Fruit fly (Drosophila melanogaster) whole organism, embryonic: Measurements from ENCODE around the gene CG14442.

Experiments used
- ATbp ChIP-seq: fragments of 200-800 bp; sonication (Bioruptor generic); optimal IDR thresholded peaks from 2 replicates; lab custom pipeline; 2017; ENCODE audit warnings: missing biosample characterization, mild to moderate bottlenecking, missing genetic modification characterization, missing genetic modification reagents
- Atf3 ChIP-seq: fragments of 200-800 bp; sonication (Bioruptor generic); optimal IDR thresholded peaks from 3 replicates; lab custom pipeline; 2016; ENCODE audit warnings: missing biosample characterization, missing genetic modification characterization
- B-H1 ChIP-seq: fragments of 200-800 bp; sonication (Bioruptor generic); IDR thresholded peaks from 3 replicates; pipeline ENCODE4 v1.3.6; 2022; ENCODE audit warnings: missing biosample characterization, missing genetic modification characterization
- CG10147 ChIP-seq: fragments of 200-800 bp; sonication (Bioruptor generic); optimal IDR thresholded peaks from 2 replicates; lab custom pipeline; 2019; ENCODE audit warnings: missing biosample characterization, mild to moderate bottlenecking, missing genetic modification characterization, moderate library complexity
- CG10654 ChIP-seq: fragments of 200-800 bp; sonication (Bioruptor generic); optimal IDR thresholded peaks from 2 replicates; lab custom pipeline; 2016; ENCODE audit warnings: missing biosample characterization, missing genetic modification characterization
- CG12299 ChIP-seq: fragments of 200-800 bp; sonication (Bioruptor generic); optimal IDR thresholded peaks from 2 replicates; lab custom pipeline; 2018; ENCODE audit warnings: missing biosample characterization, mild to moderate bottlenecking, missing genetic modification characterization
- CG13287 ChIP-seq: fragments of 200-800 bp; sonication (Bioruptor generic); IDR thresholded peaks from 2 replicates; pipeline ENCODE4 v1.3.6; 2022; ENCODE audit warnings: missing biosample characterization, missing genetic modification characterization; ENCODE audit not compliant: partially characterized antibody
- CG1529 ChIP-seq: fragments of 200-800 bp; sonication (Bioruptor generic); optimal IDR thresholded peaks from 3 replicates; lab custom pipeline; 2018; ENCODE audit warnings: missing biosample characterization, missing genetic modification characterization
- CG15696 ChIP-seq: fragments of 200-800 bp; sonication (Bioruptor generic); optimal IDR thresholded peaks from 2 replicates; lab custom pipeline; 2019; ENCODE audit warnings: missing biosample characterization, mild to moderate bottlenecking, missing genetic modification characterization, moderate library complexity
- CG18599 ChIP-seq: fragments of 200-800 bp; sonication (Bioruptor generic); optimal IDR thresholded peaks from 3 replicates; lab custom pipeline; 2017; ENCODE audit warnings: missing biosample characterization, missing genetic modification characterization, mild to moderate bottlenecking, moderate library complexity, missing genetic modification reagents
- CG2712 ChIP-seq: fragments of 200-800 bp; optimal IDR thresholded peaks from 3 replicates; lab custom pipeline; 2019; ENCODE audit warnings: missing biosample characterization, mild to moderate bottlenecking, missing genetic modification characterization, moderate library complexity
- CG43689 ChIP-seq: fragments of 200-800 bp; sonication (Bioruptor generic); IDR thresholded peaks from 2 replicates; pipeline ENCODE4 v1.3.6; 2022; ENCODE audit warnings: missing biosample characterization, missing genetic modification characterization
- CG6765 ChIP-seq: fragments of 200-800 bp; sonication (Bioruptor generic); optimal IDR thresholded peaks from 3 replicates; lab custom pipeline; 2017; ENCODE audit warnings: missing biosample characterization, mild to moderate bottlenecking, missing genetic modification characterization
- CG8388 ChIP-seq: fragments of 200-800 bp; sonication (Bioruptor generic); optimal IDR thresholded peaks from 2 replicates; lab custom pipeline; 2019; ENCODE audit warnings: missing biosample characterization, mild to moderate bottlenecking, missing genetic modification characterization, moderate library complexity
- CG8924 ChIP-seq: fragments of 200-800 bp; optimal IDR thresholded peaks from 3 replicates; lab custom pipeline; 2019; ENCODE audit warnings: missing biosample characterization, mild to moderate bottlenecking, missing genetic modification characterization, moderate library complexity
- CG9727 ChIP-seq: fragments of 200-800 bp; sonication (Bioruptor generic); optimal IDR thresholded peaks from 3 replicates; lab custom pipeline; 2017; ENCODE audit warnings: missing biosample characterization, mild to moderate bottlenecking, missing genetic modification characterization
- CHES-1-like ChIP-seq: fragments of 200-800 bp; sonication (Bioruptor generic); optimal IDR thresholded peaks from 2 replicates; lab custom pipeline; 2016; ENCODE audit warnings: missing biosample characterization, missing genetic modification characterization
- Camta ChIP-seq: fragments of 200-800 bp; sonication (Bioruptor generic); optimal IDR thresholded peaks from 2 replicates; lab custom pipeline; 2016; ENCODE audit warnings: missing biosample characterization, missing genetic modification characterization
- Dref ChIP-seq: fragments of 200-800 bp; sonication (Bioruptor generic); IDR thresholded peaks from 2 replicates; pipeline ENCODE4 v1.3.6; 2022; ENCODE audit warnings: missing biosample characterization, missing genetic modification characterization
- GATAe ChIP-seq: fragments of 200-800 bp; sonication (Bioruptor generic); conservative IDR thresholded peaks from 2 replicates; pipeline ENCODE4 v1.3.6; 2022; ENCODE audit warnings: missing biosample characterization, missing genetic modification characterization
- HmgZ ChIP-seq: fragments of 200-800 bp; sonication (Bioruptor generic); optimal IDR thresholded peaks from 2 replicates; lab custom pipeline; 2018; ENCODE audit warnings: missing biosample characterization, mild to moderate bottlenecking, missing genetic modification characterization
- Lpt ChIP-seq: fragments of >200 bp; optimal IDR thresholded peaks from 2 replicates; lab custom pipeline; 2018; ENCODE audit warnings: missing biosample characterization, missing genetic modification characterization
- Mad ChIP-seq: fragments of 200-800 bp; sonication (Bioruptor generic); optimal IDR thresholded peaks from 2 replicates; lab custom pipeline; 2016; ENCODE audit warnings: missing biosample characterization, missing genetic modification characterization
- Myb ChIP-seq: fragments of 200-800 bp; sonication (Bioruptor generic); optimal IDR thresholded peaks from 2 replicates; lab custom pipeline; 2016; ENCODE audit warnings: missing biosample characterization, missing genetic modification characterization
- Ptx1 ChIP-seq: fragments of 200-800 bp; sonication (Bioruptor generic); IDR thresholded peaks from 2 replicates; pipeline ENCODE4 v1.3.6; 2022; ENCODE audit warnings: missing biosample characterization, missing genetic modification characterization
- Side ChIP-seq: fragments of 200-800 bp; sonication (Bioruptor generic); optimal IDR thresholded peaks from 2 replicates; lab custom pipeline; 2016; ENCODE audit warnings: missing biosample characterization, missing genetic modification characterization
- Tbp ChIP-seq: fragments of >200 bp; optimal IDR thresholded peaks from 2 replicates; lab custom pipeline; 2018; ENCODE audit warnings: missing biosample characterization, missing genetic modification characterization
- Usf ChIP-seq: fragments of 200-800 bp; sonication (Bioruptor generic); optimal IDR thresholded peaks from 2 replicates; lab custom pipeline; 2017; ENCODE audit warnings: missing genotype, missing biosample characterization, missing genetic modification characterization
- ab ChIP-seq: fragments of 200-800 bp; sonication (Bioruptor generic); optimal IDR thresholded peaks from 2 replicates; lab custom pipeline; 2016; ENCODE audit warnings: missing biosample characterization, missing genetic modification characterization
- dan ChIP-seq: fragments of 200-800 bp; sonication (Bioruptor generic); IDR thresholded peaks from 2 replicates; pipeline ENCODE4 v1.3.6; 2022; ENCODE audit warnings: missing biosample characterization, missing genetic modification characterization
- danr ChIP-seq: fragments of 200-800 bp; sonication (Bioruptor generic); IDR thresholded peaks from 2 replicates; pipeline ENCODE4 v1.3.6; 2022; ENCODE audit warnings: missing biosample characterization, missing genetic modification characterization
- dati ChIP-seq: fragments of 200-800 bp; sonication (Bioruptor generic); IDR thresholded peaks from 2 replicates; pipeline ENCODE4 v1.3.6; 2022; ENCODE audit warnings: missing biosample characterization, missing genetic modification characterization
- dimm ChIP-seq: fragments of 200-800 bp; sonication (Bioruptor generic); IDR thresholded peaks from 2 replicates; pipeline ENCODE4 v1.3.6; 2022; ENCODE audit warnings: missing biosample characterization, missing genetic modification characterization
- dmrt11E ChIP-seq: fragments of 200-800 bp; sonication (Bioruptor generic); optimal IDR thresholded peaks from 3 replicates; lab custom pipeline; 2018; ENCODE audit warnings: missing biosample characterization, mild to moderate bottlenecking, missing genetic modification characterization, moderate library complexity
- dysf ChIP-seq: fragments of 200-800 bp; sonication (Bioruptor generic); IDR thresholded peaks from 3 replicates; pipeline ENCODE4 v1.3.6; 2022; ENCODE audit warnings: missing biosample characterization, missing genetic modification characterization
- fd102C ChIP-seq: fragments of 200-800 bp; sonication (Bioruptor generic); optimal IDR thresholded peaks from 2 replicates; lab custom pipeline; 2018; ENCODE audit warnings: missing biosample characterization, mild to moderate bottlenecking, missing genetic modification characterization, moderate library complexity
- fd64A ChIP-seq: fragments of 200-800 bp; sonication (Bioruptor generic); optimal IDR thresholded peaks from 3 replicates; lab custom pipeline; 2018; ENCODE audit warnings: missing biosample characterization, mild to moderate bottlenecking, missing genetic modification characterization
- knrl ChIP-seq: fragments of 200-800 bp; sonication (Bioruptor generic); IDR thresholded peaks from 3 replicates; pipeline ENCODE4 v1.3.6; 2022; ENCODE audit warnings: missing biosample characterization, missing genetic modification characterization; ENCODE audit not compliant: partially characterized antibody
- lab ChIP-seq: fragments of 200-800 bp; sonication (Bioruptor generic); optimal IDR thresholded peaks from 3 replicates; lab custom pipeline; 2017; ENCODE audit warnings: missing biosample characterization, missing genetic modification characterization, mild to moderate bottlenecking, moderate library complexity, missing genetic modification reagents
- lov ChIP-seq, 2 experiments: fragments of 200-800 bp in 1 of 2; fragments of >200 bp in 1 of 2; sonication (Bioruptor generic) in 1 of 2; IDR thresholded peaks in 1 of 2; optimal IDR thresholded peaks in 1 of 2; 2 replicates in 1 of 2; 3 replicates in 1 of 2; pipeline versions ENCODE4 v1.3.6 to Lab custom; 2017 to 2022; ENCODE audit warnings: missing biosample characterization in 1 of 2, missing genetic modification characterization in 1 of 2
- nom ChIP-seq: fragments of 200-800 bp; sonication (Bioruptor generic); optimal IDR thresholded peaks from 2 replicates; lab custom pipeline; 2017; ENCODE audit warnings: missing biosample characterization, missing genetic modification characterization, mild to moderate bottlenecking, moderate library complexity, missing genetic modification reagents
- onecut ChIP-seq: fragments of 200-800 bp; sonication (Bioruptor generic); IDR thresholded peaks from 2 replicates; pipeline ENCODE4 v1.3.6; 2022; ENCODE audit warnings: missing biosample characterization, missing genetic modification characterization
- prd ChIP-seq, 3 experiments: fragments of >200 bp in 2 of 3; fragments of 200-800 bp in 1 of 3; sonication (Bioruptor generic) in 1 of 3; optimal IDR thresholded peaks in 2 of 3; IDR thresholded peaks in 1 of 3; 2 replicates in 2 of 3; 3 replicates in 1 of 3; pipeline versions ENCODE4 v1.3.6 to Lab custom; 2017 to 2022; ENCODE audit warnings: missing biosample characterization in 1 of 3, missing genetic modification characterization in 1 of 3
- pum ChIP-seq: fragments of 200-800 bp; sonication (Bioruptor generic); optimal IDR thresholded peaks from 2 replicates; lab custom pipeline; 2016; ENCODE audit warnings: missing biosample characterization, missing genetic modification characterization
- ranshi ChIP-seq: fragments of 200-800 bp; sonication (Bioruptor generic); IDR thresholded peaks from 2 replicates; pipeline ENCODE4 v1.3.6; 2022; ENCODE audit warnings: missing biosample characterization, missing genetic modification characterization
- salm ChIP-seq: fragments of 200-800 bp; sonication (Bioruptor generic); optimal IDR thresholded peaks from 2 replicates; lab custom pipeline; 2018; ENCODE audit warnings: missing biosample characterization, mild to moderate bottlenecking, missing genetic modification characterization
- sd ChIP-seq: fragments of 200-800 bp; sonication (Bioruptor generic); optimal IDR thresholded peaks from 3 replicates; lab custom pipeline; 2018; ENCODE audit warnings: missing biosample characterization, mild to moderate bottlenecking, missing genetic modification characterization, moderate library complexity
- sens-2 ChIP-seq: fragments of 200-800 bp; sonication (Bioruptor generic); IDR thresholded peaks from 2 replicates; pipeline ENCODE4 v1.3.6; 2022; ENCODE audit warnings: missing biosample characterization, missing genetic modification characterization
- toy ChIP-seq: fragments of 200-800 bp; sonication (Bioruptor generic); IDR thresholded peaks from 2 replicates; pipeline ENCODE4 v1.3.6; 2022; ENCODE audit warnings: missing biosample characterization, missing genetic modification characterization
- trem ChIP-seq: fragments of 200-800 bp; optimal IDR thresholded peaks from 3 replicates; lab custom pipeline; 2019; ENCODE audit warnings: missing biosample characterization, mild to moderate bottlenecking, missing genetic modification characterization, moderate library complexity

CG14442 gene

DNA sequence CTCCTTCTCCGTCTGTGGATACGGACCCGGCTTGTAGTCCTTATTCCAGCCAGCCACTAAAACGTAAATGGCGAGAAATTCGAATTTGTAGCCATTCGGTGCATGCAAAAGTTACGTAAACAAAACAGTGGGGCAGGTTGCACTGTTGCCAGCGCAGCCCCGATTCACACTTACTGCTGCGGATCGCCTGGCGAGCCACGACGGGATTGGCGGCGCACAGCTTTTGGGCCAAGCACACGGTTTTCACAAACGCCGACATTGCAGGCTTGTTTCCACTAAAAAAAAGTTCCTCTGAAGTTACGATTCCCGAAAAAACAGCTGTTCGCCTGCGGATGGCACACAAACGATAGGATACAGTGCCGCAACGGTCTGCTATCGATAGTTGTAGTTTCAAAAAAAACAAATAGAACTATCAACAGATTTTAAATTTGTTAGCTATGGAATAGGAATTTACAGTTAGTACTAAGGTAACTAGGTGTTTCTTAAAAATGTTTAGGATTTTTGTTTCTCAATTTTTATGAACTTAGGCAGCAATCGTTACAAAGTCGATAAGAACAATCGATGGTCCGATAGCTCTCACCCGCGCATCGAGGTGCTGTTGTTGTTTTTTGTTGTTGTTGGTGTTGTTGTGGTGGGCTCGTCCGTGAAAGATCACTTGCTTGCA, 16.8 kb downstream of the CG14442 start, which contains the start of gene Fum1 (continued):
- TF ChIP-seq CG18599 (GFP tag; lab: Kevin White, UChicago) = no peak
- no peak for TF ChIP-seq fd64A (GFP tag; lab: Kevin White, UChicago)
- TF ChIP-seq fd102C (GFP tag; lab: Kevin White, UChicago) = no peak
- TF ChIP-seq Mad = no peak
- no peak for TF ChIP-seq Atf3
- TF ChIP-seq GATAe = no peak
- no peak for TF ChIP-seq lab (GFP tag; lab: Kevin White, UChicago)
- no peak for TF ChIP-seq dimm
- TF ChIP-seq Lpt (GFP tag; lab: Kevin White, UChicago) = no peak
- peak; percentile 69 for TF ChIP-seq trem (tag; lab: Kevin White, UChicago)
- no peak for TF ChIP-seq prd (optimal IDR thresholded peaks at IDR 0.05; lab: Kevin White, UChicago)
- TF ChIP-seq prd (GFP tag; IDR thresholded peaks at IDR 0.05; lab: Robert Waterston, UW) = no peak
- TF ChIP-seq Camta (GFP tag; lab: Kevin White, UChicago) = no peak
- peak; percentile 43 for TF ChIP-seq CG2712
- peak; percentile 16 for TF ChIP-seq CG10147
- TF ChIP-seq ATbp (GFP tag; lab: Kevin White, UChicago) = no peak
- no peak for TF ChIP-seq pum (GFP tag; lab: Kevin White, UChicago)
- TF ChIP-seq onecut = no peak
- TF ChIP-seq CG8924 (tag; lab: Kevin White, UChicago) = peak; percentile 34
- TF ChIP-seq Usf (GFP tag; lab: Kevin White, UChicago) = no peak
- TF ChIP-seq CG43689 (GFP tag; lab: Robert Waterston, UW) = no peak
- TF ChIP-seq HmgZ (tag; lab: Kevin White, UChicago) = peak; percentile 40
- peak; percentile 36 for TF ChIP-seq CHES-1-like
- TF ChIP-seq toy (GFP tag; lab: Robert Waterston, UW) = no peak
- TF ChIP-seq CG15696 (tag; lab: Kevin White, UChicago) = no peak
- TF ChIP-seq Ptx1 (GFP tag; lab: Robert Waterston, UW) = no peak
- TF ChIP-seq dysf (GFP tag; lab: Robert Waterston, UW) = no peak
- TF ChIP-seq lov (optimal IDR thresholded peaks at IDR 0.05; lab: Kevin White, UChicago) = no peak
- TF ChIP-seq lov (GFP tag; IDR thresholded peaks at IDR 0.05; lab: Robert Waterston, UW) = no peak
- no peak for TF ChIP-seq sens-2
- TF ChIP-seq CG9727 = no peak
- TF ChIP-seq dmrt11E (tag; lab: Kevin White, UChicago) = no peak
- TF ChIP-seq ranshi (GFP tag; lab: Robert Waterston, UW) = no peak
- no peak for TF ChIP-seq ab
- TF ChIP-seq CG1529 (GFP tag; lab: Kevin White, UChicago) = no peak
- TF ChIP-seq dati (GFP tag; lab: Robert Waterston, UW) = no peak
- no peak for TF ChIP-seq sd (tag; lab: Kevin White, UChicago)
- peak; percentile 25 for TF ChIP-seq CG12299
- TF ChIP-seq CG10654 (GFP tag; lab: Kevin White, UChicago) = no peak
- TF ChIP-seq CG13287 (GFP tag; lab: Robert Waterston, UW) = peak; percentile 94
- peak; percentile 74 for TF ChIP-seq Dref (GFP tag; lab: Robert Waterston, UW)
- no peak for TF ChIP-seq danr
- TF ChIP-seq nom (GFP tag; lab: Kevin White, UChicago) = no peak
- TF ChIP-seq dan (GFP tag; lab: Robert Waterston, UW) = no peak
- TF ChIP-seq CG8388 = no peak
- no peak for TF ChIP-seq salm (tag; lab: Kevin White, UChicago)
- TF ChIP-seq knrl (GFP tag; lab: Robert Waterston, UW) = peak; percentile 90
- peak; percentile 33 for TF ChIP-seq Myb (GFP tag; lab: Kevin White, UChicago)
- TF ChIP-seq CG6765 = no peak
- no peak for TF ChIP-seq Tbp (GFP tag; lab: Kevin White, UChicago)
- no peak for TF ChIP-seq Side (GFP tag; lab: Kevin White, UChicago)
- TF ChIP-seq B-H1 (GFP tag; lab: Robert Waterston, UW) = no peak
